Fruit fly (Drosophila melanogaster) whole organism, pupa: ENCODE data around the gene CG12236.

Source experiments
- CG13204 ChIP-seq: fragments of 200-800 bp; sonication (Bioruptor generic); optimal IDR thresholded peaks from 2 replicates; lab custom pipeline; 2018; ENCODE audit warnings: missing biosample characterization, mild to moderate bottlenecking, missing genetic modification characterization, moderate library complexity
- CG14655 ChIP-seq: fragments of 200-800 bp; sonication (Bioruptor generic); optimal IDR thresholded peaks from 3 replicates; lab custom pipeline; 2017; ENCODE audit warnings: mild to moderate bottlenecking, missing biosample characterization, missing genetic modification reagents, missing genetic modification characterization
- CG17806 ChIP-seq: fragments of 200-800 bp; sonication (Bioruptor generic); optimal IDR thresholded peaks from 2 replicates; lab custom pipeline; 2018; ENCODE audit warnings: missing biosample characterization, mild to moderate bottlenecking, missing genetic modification characterization, moderate library complexity
- CG34367 ChIP-seq: fragments of 200-800 bp; sonication (Bioruptor generic); optimal IDR thresholded peaks from 2 replicates; lab custom pipeline; 2018; ENCODE audit warnings: missing biosample characterization, mild to moderate bottlenecking, missing genetic modification characterization
- fd96Ca ChIP-seq: fragments of 200-800 bp; sonication (Bioruptor generic); IDR thresholded peaks from 3 replicates; pipeline ENCODE4 v1.3.6; 2022; ENCODE audit warnings: missing biosample characterization, missing genetic modification characterization
- gl ChIP-seq: fragments of 200-800 bp; sonication (Bioruptor generic); optimal IDR thresholded peaks from 2 replicates; lab custom pipeline; 2018; ENCODE audit warnings: missing biosample characterization, mild to moderate bottlenecking, missing genetic modification characterization

- TF ChIP-seq CG17806 (no peak), CG13204 (GFP tag; lab: Kevin White, UChicago) (no peak), gl (tag; lab: Kevin White, UChicago) (no peak), CG34367 (tag; lab: Kevin White, UChicago) (no peak), fd96Ca (GFP tag; lab: Robert Waterston, UW) (no peak), CG14655 (GFP tag; lab: Kevin White, UChicago) (no peak)
Observed at dm6 chrX:5888260-5888659, 19.7 kb upstream of the CG12236 start.
